Fruit fly (Drosophila melanogaster) whole organism, embryonic: ENCODE data around the gene retinin.

Experiments used
- Adf1 ChIP-seq: fragments of 200-800 bp; sonication (Bioruptor generic); IDR thresholded peaks from 2 replicates; pipeline ENCODE4 v1.3.6; 2022; ENCODE audit warnings: missing biosample characterization, missing genetic modification characterization
- BEAF-32 ChIP-seq: fragments of 200-800 bp; sonication (Bioruptor generic); optimal IDR thresholded peaks from 3 replicates; lab custom pipeline; 2017; ENCODE audit warnings: missing biosample characterization, missing genetic modification characterization, mild to moderate bottlenecking, moderate library complexity, missing genetic modification reagents
- Bteb2 ChIP-seq: fragments of 200-800 bp; sonication (Bioruptor generic); optimal IDR thresholded peaks from 2 replicates; lab custom pipeline; 2016; ENCODE audit warnings: missing biosample characterization, missing genetic modification characterization
- CG10431 ChIP-seq: fragments of 200-800 bp; sonication (Bioruptor generic); optimal IDR thresholded peaks from 3 replicates; lab custom pipeline; 2018; ENCODE audit warnings: missing biosample characterization, mild to moderate bottlenecking, missing genetic modification characterization
- CG12104 ChIP-seq: fragments of 200-800 bp; sonication (Bioruptor generic); optimal IDR thresholded peaks from 3 replicates; lab custom pipeline; 2016; ENCODE audit warnings: missing biosample characterization, missing genetic modification characterization
- CG12155 ChIP-seq: fragments of 200-800 bp; sonication (Bioruptor generic); optimal IDR thresholded peaks from 3 replicates; lab custom pipeline; 2016; ENCODE audit warnings: missing biosample characterization, missing genetic modification characterization
- CG14710 ChIP-seq: fragments of 200-800 bp; sonication (Bioruptor generic); optimal IDR thresholded peaks from 3 replicates; lab custom pipeline; 2019; ENCODE audit warnings: missing biosample characterization, mild to moderate bottlenecking, missing genetic modification characterization, moderate library complexity
- CG15073 ChIP-seq: fragments of 200-800 bp; sonication (Bioruptor generic); optimal IDR thresholded peaks from 2 replicates; lab custom pipeline; 2016; ENCODE audit warnings: missing biosample characterization, missing genetic modification characterization
- CG15479 ChIP-seq: fragments of 200-800 bp; sonication (Bioruptor generic); optimal IDR thresholded peaks from 3 replicates; lab custom pipeline; 2019; ENCODE audit warnings: missing biosample characterization, mild to moderate bottlenecking, missing genetic modification characterization, moderate library complexity
- CG18011 ChIP-seq: fragments of 200-800 bp; sonication (Bioruptor generic); optimal IDR thresholded peaks from 2 replicates; lab custom pipeline; 2017; ENCODE audit warnings: missing biosample characterization, missing genetic modification characterization, mild to moderate bottlenecking, moderate library complexity, missing genotype
- CG18599 ChIP-seq: fragments of 200-800 bp; sonication (Bioruptor generic); optimal IDR thresholded peaks from 3 replicates; lab custom pipeline; 2017; ENCODE audit warnings: missing biosample characterization, missing genetic modification characterization, mild to moderate bottlenecking, moderate library complexity, missing genetic modification reagents
- CG32767 ChIP-seq: fragments of 200-800 bp; sonication (Bioruptor generic); IDR thresholded peaks from 2 replicates; pipeline ENCODE4 v1.3.6; 2022; ENCODE audit warnings: missing biosample characterization, missing genetic modification characterization
- CG34422 ChIP-seq: fragments of 200-800 bp; sonication (Bioruptor generic); IDR thresholded peaks from 3 replicates; pipeline ENCODE4 v1.3.6; 2022; ENCODE audit warnings: missing biosample characterization, missing genetic modification characterization
- CG4820 ChIP-seq: fragments of 200-800 bp; sonication (Bioruptor generic); optimal IDR thresholded peaks from 3 replicates; lab custom pipeline; 2016; ENCODE audit warnings: missing biosample characterization, missing genetic modification characterization
- CG5245 ChIP-seq: fragments of 200-800 bp; sonication (Bioruptor generic); optimal IDR thresholded peaks from 3 replicates; lab custom pipeline; 2016; ENCODE audit warnings: missing biosample characterization, missing genetic modification characterization
- CG6175 ChIP-seq: fragments of 200-800 bp; sonication (Bioruptor generic); IDR thresholded peaks from 3 replicates; pipeline ENCODE4 v1.3.6; 2022; ENCODE audit warnings: missing biosample characterization, missing genetic modification characterization
- CG7271 ChIP-seq: fragments of 200-800 bp; sonication (Bioruptor generic); optimal IDR thresholded peaks from 2 replicates; lab custom pipeline; 2018; ENCODE audit warnings: missing biosample characterization, mild to moderate bottlenecking, missing genetic modification characterization, moderate library complexity
- CG8290 ChIP-seq, 3 experiments: fragments of 200-800 bp; sonication (Bioruptor generic); optimal IDR thresholded peaks; 2 replicates each; lab custom pipeline; 2016 to 2019; ENCODE audit warnings: missing biosample characterization in 3 of 3, missing genetic modification characterization in 3 of 3, mild to moderate bottlenecking in 2 of 3, moderate library complexity in 1 of 3
- CG9215 ChIP-seq: fragments of 200-800 bp; sonication (Bioruptor generic); IDR thresholded peaks from 2 replicates; pipeline ENCODE4 v1.3.6; 2022; ENCODE audit warnings: missing biosample characterization, missing genetic modification characterization
- CG9797 ChIP-seq: fragments of 200-800 bp; sonication (Bioruptor generic); optimal IDR thresholded peaks from 3 replicates; lab custom pipeline; 2018; ENCODE audit warnings: missing biosample characterization, mild to moderate bottlenecking, missing genetic modification characterization
- CHES-1-like ChIP-seq: fragments of 200-800 bp; sonication (Bioruptor generic); optimal IDR thresholded peaks from 2 replicates; lab custom pipeline; 2016; ENCODE audit warnings: missing biosample characterization, missing genetic modification characterization
- E2f2 ChIP-seq: fragments of 200-800 bp; sonication (Bioruptor generic); IDR thresholded peaks from 2 replicates; pipeline ENCODE4 v1.3.6; 2022; ENCODE audit warnings: missing biosample characterization, missing genetic modification characterization
- Ets97D ChIP-seq: fragments of 200-800 bp; sonication (Bioruptor generic); optimal IDR thresholded peaks from 3 replicates; lab custom pipeline; 2016; ENCODE audit warnings: missing biosample characterization, missing genetic modification characterization
- HmgZ ChIP-seq: fragments of 200-800 bp; sonication (Bioruptor generic); optimal IDR thresholded peaks from 2 replicates; lab custom pipeline; 2018; ENCODE audit warnings: missing biosample characterization, mild to moderate bottlenecking, missing genetic modification characterization
- Hr78 ChIP-seq, 2 experiments: fragments of 200-800 bp in 1 of 2; fragments of >200 bp in 1 of 2; sonication (Bioruptor generic) in 1 of 2; optimal IDR thresholded peaks; 2 replicates each; lab custom pipeline; 2017 to 2019; ENCODE audit warnings: missing biosample characterization in 2 of 2, missing genetic modification characterization in 2 of 2, mild to moderate bottlenecking in 1 of 2, moderate library complexity in 1 of 2
- MBD-R2 ChIP-seq: fragments of 200-800 bp; sonication (Bioruptor generic); IDR thresholded peaks from 2 replicates; pipeline ENCODE4 v1.3.6; 2022; ENCODE audit warnings: missing biosample characterization, missing genetic modification characterization
- MTF-1 ChIP-seq: fragments of 200-800 bp; sonication (Bioruptor generic); optimal IDR thresholded peaks from 2 replicates; lab custom pipeline; 2018; ENCODE audit warnings: missing biosample characterization, mild to moderate bottlenecking, missing genetic modification characterization, borderline replicate concordance
- Nf-YA ChIP-seq: fragments of 200-800 bp; sonication (Bioruptor generic); IDR thresholded peaks from 2 replicates; pipeline ENCODE4 v1.3.6; 2022; ENCODE audit warnings: missing biosample characterization, missing genetic modification characterization
- Oli ChIP-seq: fragments of 200-800 bp; sonication (Bioruptor generic); optimal IDR thresholded peaks from 2 replicates; lab custom pipeline; 2018; ENCODE audit warnings: missing biosample characterization, mild to moderate bottlenecking, missing genetic modification characterization, moderate library complexity
- PHDP ChIP-seq: fragments of 200-800 bp; sonication (Bioruptor generic); optimal IDR thresholded peaks from 3 replicates; lab custom pipeline; 2018; ENCODE audit warnings: missing biosample characterization, mild to moderate bottlenecking, missing genetic modification characterization, moderate library complexity
- Sin3A ChIP-seq: fragments of >200 bp; optimal IDR thresholded peaks from 2 replicates; lab custom pipeline; 2018
- amos ChIP-seq: fragments of 200-800 bp; sonication (Bioruptor generic); IDR thresholded peaks from 2 replicates; pipeline ENCODE4 v1.3.6; 2022; ENCODE audit warnings: missing biosample characterization, missing genetic modification characterization; ENCODE audit not compliant: partially characterized antibody
- aop ChIP-seq: fragments of 200-800 bp; sonication (Bioruptor generic); IDR thresholded peaks from 2 replicates; pipeline ENCODE4 v1.3.6; 2022; ENCODE audit warnings: missing biosample characterization, missing genetic modification characterization
- eyg ChIP-seq: fragments of 200-800 bp; sonication (Bioruptor generic); optimal IDR thresholded peaks from 3 replicates; lab custom pipeline; 2016; ENCODE audit warnings: missing biosample characterization, missing genetic modification characterization
- fd64A ChIP-seq: fragments of 200-800 bp; sonication (Bioruptor generic); optimal IDR thresholded peaks from 3 replicates; lab custom pipeline; 2018; ENCODE audit warnings: missing biosample characterization, mild to moderate bottlenecking, missing genetic modification characterization
- grau ChIP-seq: fragments of 200-800 bp; optimal IDR thresholded peaks from 3 replicates; lab custom pipeline; 2019; ENCODE audit warnings: missing biosample characterization, mild to moderate bottlenecking, missing genetic modification characterization, moderate library complexity
- ham ChIP-seq: fragments of 200-800 bp; sonication (Bioruptor generic); IDR thresholded peaks from 2 replicates; pipeline ENCODE4 v1.3.6; 2022; ENCODE audit warnings: missing biosample characterization, missing genetic modification characterization
- hb ChIP-seq: fragments of 200-800 bp; sonication (Bioruptor generic); IDR thresholded peaks from 3 replicates; pipeline ENCODE4 v1.3.6; 2022; ENCODE audit warnings: missing biosample characterization, missing genetic modification characterization; ENCODE audit not compliant: partially characterized antibody
- jigr1 ChIP-seq: fragments of 200-800 bp; sonication (Bioruptor generic); IDR thresholded peaks from 3 replicates; pipeline ENCODE4 v1.3.6; 2022; ENCODE audit warnings: missing biosample characterization, missing genetic modification characterization
- kay ChIP-seq: fragments of 200-800 bp; sonication (Bioruptor generic); optimal IDR thresholded peaks from 2 replicates; lab custom pipeline; 2016; ENCODE audit warnings: missing biosample characterization, missing genetic modification characterization
- klu ChIP-seq: fragments of 200-800 bp; sonication (Bioruptor generic); IDR thresholded peaks from 2 replicates; pipeline ENCODE4 v1.3.6; 2022; ENCODE audit warnings: missing biosample characterization, missing genetic modification characterization
- maf-S ChIP-seq: fragments of 200-800 bp; sonication (Bioruptor generic); optimal IDR thresholded peaks from 2 replicates; lab custom pipeline; 2016; ENCODE audit warnings: missing biosample characterization, missing genetic modification characterization
- nerfin-1 ChIP-seq: fragments of 200-800 bp; sonication (Bioruptor generic); optimal IDR thresholded peaks from 3 replicates; lab custom pipeline; 2019; ENCODE audit warnings: missing biosample characterization, mild to moderate bottlenecking, missing genetic modification characterization, moderate library complexity
- prd ChIP-seq, 3 experiments: fragments of >200 bp in 2 of 3; fragments of 200-800 bp in 1 of 3; sonication (Bioruptor generic) in 1 of 3; optimal IDR thresholded peaks in 2 of 3; IDR thresholded peaks in 1 of 3; 2 replicates in 2 of 3; 3 replicates in 1 of 3; pipeline versions ENCODE4 v1.3.6 to Lab custom; 2017 to 2022; ENCODE audit warnings: missing biosample characterization in 1 of 3, missing genetic modification characterization in 1 of 3
- sd ChIP-seq: fragments of 200-800 bp; sonication (Bioruptor generic); optimal IDR thresholded peaks from 3 replicates; lab custom pipeline; 2018; ENCODE audit warnings: missing biosample characterization, mild to moderate bottlenecking, missing genetic modification characterization, moderate library complexity
- sug ChIP-seq: fragments of 200-800 bp; optimal IDR thresholded peaks from 2 replicates; lab custom pipeline; 2019; ENCODE audit warnings: missing biosample characterization, mild to moderate bottlenecking, missing genetic modification characterization, moderate library complexity
- tio ChIP-seq: fragments of 200-800 bp; sonication (Bioruptor generic); optimal IDR thresholded peaks from 2 replicates; lab custom pipeline; 2017; ENCODE audit warnings: missing biosample characterization, missing genetic modification characterization, inconsistent platforms
- trem ChIP-seq: fragments of 200-800 bp; optimal IDR thresholded peaks from 3 replicates; lab custom pipeline; 2019; ENCODE audit warnings: missing biosample characterization, mild to moderate bottlenecking, missing genetic modification characterization, moderate library complexity
- vvl ChIP-seq: fragments of 200-800 bp; sonication (Bioruptor generic); IDR thresholded peaks from 2 replicates; pipeline ENCODE4 v1.3.6; 2022; ENCODE audit warnings: missing biosample characterization, missing genetic modification characterization

The retinin gene

dm6 chr3L:16351770-16352429, 20.2 kb downstream of the retinin start, which contains the start of the genes Golgin104 and Tcs3 (continued):
- TF ChIP-seq sug: no peak
- TF ChIP-seq trem (tag; lab: Kevin White, UChicago): peak; percentile 99
- no peak for TF ChIP-seq CG32767 (GFP tag; lab: Robert Waterston, UW)
- TF ChIP-seq CG8290 (GFP tag; optimal IDR thresholded peaks at IDR 0.05; lab: Kevin White, UChicago): no peak
- TF ChIP-seq CG8290 (tag; optimal IDR thresholded peaks at IDR 0.05; lab: Kevin White, UChicago): no peak
- TF ChIP-seq kay (GFP tag; lab: Kevin White, UChicago): no peak
- no peak for TF ChIP-seq amos
- no peak for TF ChIP-seq Bteb2 (GFP tag; lab: Kevin White, UChicago)
- TF ChIP-seq HmgZ (tag; lab: Kevin White, UChicago): peak; percentile 63
- no peak for TF ChIP-seq CG18011 (GFP tag; lab: Kevin White, UChicago)
- TF ChIP-seq eyg (GFP tag; lab: Kevin White, UChicago): no peak
- TF ChIP-seq sd: no peak
- TF ChIP-seq CHES-1-like (GFP tag; lab: Kevin White, UChicago): peak; percentile 32
- no peak for TF ChIP-seq Adf1 (GFP tag; lab: Robert Waterston, UW)
- no peak for TF ChIP-seq CG9215 (GFP tag; lab: Robert Waterston, UW)
- no peak for TF ChIP-seq fd64A
- TF ChIP-seq CG7271 (tag; lab: Kevin White, UChicago): no peak
- peak; percentile 30 for TF ChIP-seq CG14710 (tag; lab: Kevin White, UChicago)
- TF ChIP-seq CG4820 (GFP tag; lab: Kevin White, UChicago): no peak
- TF ChIP-seq prd (optimal IDR thresholded peaks at IDR 0.05; lab: Kevin White, UChicago): no peak
- no peak for TF ChIP-seq prd (GFP tag; IDR thresholded peaks at IDR 0.05; lab: Robert Waterston, UW)
- no peak for TF ChIP-seq ham
- TF ChIP-seq Hr78 (GFP tag; optimal IDR thresholded peaks at IDR 0.05; lab: Kevin White, UChicago): no peak
- TF ChIP-seq hb (GFP tag; lab: Robert Waterston, UW): no peak
- no peak for TF ChIP-seq grau (tag; lab: Kevin White, UChicago)
- no peak for TF ChIP-seq maf-S (GFP tag; lab: Kevin White, UChicago)
- TF ChIP-seq MBD-R2 (GFP tag; lab: Robert Waterston, UW): peak; percentile 99
- TF ChIP-seq CG9797 (GFP tag; lab: Kevin White, UChicago): peak; percentile 89
- TF ChIP-seq CG6175 (GFP tag; lab: Robert Waterston, UW): no peak
- TF ChIP-seq tio (GFP tag; lab: Kevin White, UChicago): no peak
- no peak for TF ChIP-seq Oli (tag; lab: Kevin White, UChicago)
- no peak for TF ChIP-seq CG10431 (GFP tag; lab: Kevin White, UChicago)
- TF ChIP-seq CG15073 (GFP tag; lab: Kevin White, UChicago): no peak
- TF ChIP-seq CG15479: no peak
- peak; percentile 21 for TF ChIP-seq BEAF-32 (GFP tag; lab: Kevin White, UChicago)
- TF ChIP-seq klu (GFP tag; lab: Robert Waterston, UW): no peak
- TF ChIP-seq jigr1 (GFP tag; lab: Robert Waterston, UW): no peak
- TF ChIP-seq MTF-1: no peak
- TF ChIP-seq Sin3A (lab: Kevin White, UChicago): peak; percentile 69
- peak; percentile 19; the same call in 1 of the 2 replicates for TF ChIP-seq vvl (GFP tag; lab: Robert Waterston, UW)
- peak; percentile 49; the same call in 1 of the 3 replicates for TF ChIP-seq CG34422 (GFP tag; lab: Robert Waterston, UW)
- peak; percentile 26 for TF ChIP-seq Ets97D (GFP tag; lab: Kevin White, UChicago)
- peak; percentile 59 for TF ChIP-seq E2f2 (GFP tag; lab: Robert Waterston, UW)
- no peak for TF ChIP-seq CG12155 (GFP tag; lab: Kevin White, UChicago)
- TF ChIP-seq PHDP (tag; lab: Kevin White, UChicago): no peak
- no peak for TF ChIP-seq CG18599
- no peak for TF ChIP-seq Nf-YA (GFP tag; lab: Robert Waterston, UW)
- no peak for TF ChIP-seq nerfin-1
- no peak for TF ChIP-seq aop (GFP tag; lab: Robert Waterston, UW)
- TF ChIP-seq CG5245 (GFP tag; lab: Kevin White, UChicago): no peak
- no peak for TF ChIP-seq CG12104
